Fruit fly (Drosophila melanogaster) whole organism: Measurements from ENCODE around the gene CG5541.

Experiments used
- CG8478 ChIP-seq: fragments of >200 bp; optimal IDR thresholded peaks from 2 replicates; lab custom pipeline; 2018; ENCODE audit warnings: inconsistent platforms
- psq ChIP-seq: fragments of >200 bp; optimal IDR thresholded peaks from 2 replicates; lab custom pipeline; 2017

- TF ChIP-seq CG8478 (lab: Kevin White, UChicago) (no peak), psq (lab: Kevin White, UChicago) (no peak)
Observed at dm6 chrX:15068537-15068936, 24.6 kb downstream of the CG5541 start.
